Worm (Caenorhabditis elegans): ENCODE measurements around the gene ZC239.14.
"Not testable (repeated sequence)": the region's sequence is repeated elsewhere in the genome, so short reads cannot be mapped to it uniquely, and the experiment has no call there.

- not testable (repeated sequence) for TF ChIP-seq lin-11 (tag; optimal IDR thresholded peaks at IDR 0.05); ama-1 (optimal IDR thresholded peaks at IDR 0.05); elt-3 (tag; optimal IDR thresholded peaks at IDR 0.05); nhr-77 (tag; optimal IDR thresholded peaks at IDR 0.05); snpc-4 (tag; optimal IDR thresholded peaks at IDR 0.05); R02D3.7 (tag; optimal IDR thresholded peaks at IDR 0.05); nhr-12 (tag; optimal IDR thresholded peaks at IDR 0.05); mab-5 (tag; optimal IDR thresholded peaks at IDR 0.05); egl-27 (tag; optimal IDR thresholded peaks at IDR 0.05); lin-39 (tag; optimal IDR thresholded peaks at IDR 0.05); nhr-23 (tag; optimal IDR thresholded peaks at IDR 0.05); lin-13 (GFP tag; optimal IDR thresholded peaks at IDR 0.05); fos-1 (tag; optimal IDR thresholded peaks at IDR 0.05)
Observed at ce11 chrII:3183300-3183840, 38.5 kb downstream of the ZC239.14 start, which contains the start of the genes Y27F2A.6 and Y27F2A.8.
